Worm (Caenorhabditis elegans): Measurements from ENCODE around the gene M163.11.

ce11 chrX:14490486-14490885 lies 11.3 kb downstream of the M163.11 start:
- TF ChIP-seq med-1 (GFP tag; optimal IDR thresholded peaks at IDR 0.05; ENCODE audit: insufficient read depth) (no peak), flt-1 (GFP tag; IDR thresholded peaks at IDR 0.05) (no peak; the same call in 1 of the 2 replicates), tab-1 (GFP tag; IDR thresholded peaks at IDR 0.05) (no peak), cog-1 (tag; optimal IDR thresholded peaks at IDR 0.05) (no peak), ref-1 (GFP tag; conservative IDR thresholded peaks at IDR 0.05) (no peak), ztf-23 (GFP tag; IDR thresholded peaks at IDR 0.05) (0 out of 2 replicates have a peak, but pooled peaks have one; percentile 8), klf-2 (GFP tag; conservative IDR thresholded peaks at IDR 0.05) (no peak), ztf-29 (GFP tag; IDR thresholded peaks at IDR 0.05) (no peak)

Measured in whole organism, midembryonic.